Fruit fly (Drosophila melanogaster) whole organism: ENCODE data around the gene Sgs7.

Experiments
- CG8478 ChIP-seq: fragments of >200 bp; optimal IDR thresholded peaks from 2 replicates; lab custom pipeline; 2018; ENCODE audit warnings: inconsistent platforms
- Dll ChIP-seq: fragments of >200 bp; optimal IDR thresholded peaks from 2 replicates; lab custom pipeline; 2017
- pan ChIP-seq: fragments of >200 bp; optimal IDR thresholded peaks from 2 replicates; lab custom pipeline; 2017
- usp ChIP-seq: fragments of >200 bp; optimal IDR thresholded peaks from 2 replicates; lab custom pipeline; 2017; ENCODE audit warnings: missing biosample characterization, missing genetic modification characterization, mixed read lengths

DNA sequence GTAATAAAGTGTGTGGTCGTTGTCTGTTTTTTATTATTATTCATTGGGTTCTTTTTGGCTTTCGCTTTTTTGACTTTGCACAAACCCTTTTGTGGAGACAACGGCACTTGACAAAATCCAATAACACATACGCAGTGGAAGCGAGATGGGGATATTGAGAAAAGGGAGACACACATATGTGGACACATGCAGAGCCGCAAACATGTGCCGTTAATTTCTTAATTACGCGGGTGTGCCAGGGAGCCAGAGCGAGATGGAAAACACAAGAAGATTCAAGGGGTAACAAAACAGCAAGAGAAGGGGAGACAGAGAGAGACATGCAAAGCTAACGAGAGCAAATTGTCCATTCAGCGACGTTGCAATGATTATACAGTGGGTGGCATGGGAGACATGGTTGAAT is 17.2 kb upstream of the Sgs7 start:
- TF ChIP-seq pan (lab: Kevin White, UChicago) (no peak), CG8478 (lab: Kevin White, UChicago) (no peak), usp (GFP tag; lab: Kevin White, UChicago) (no peak), Dll (lab: Kevin White, UChicago) (no peak)
